Worm (Caenorhabditis elegans) whole organism, early embryonic: ENCODE results near the gene D2096.7.
"Not testable (repeated sequence)": the region's sequence is repeated elsewhere in the genome, so short reads cannot be mapped to it uniquely, and the experiment has no call there.

Experiments used
- B0310.2 ChIP-seq: sonication (generic microtip); optimal IDR thresholded peaks from 2 replicates; lab custom pipeline; 2016; ENCODE audit warnings: mild to moderate bottlenecking, missing genetic modification characterization, missing compliant biosample characterization
- F13C5.2 ChIP-seq: sonication (generic microtip); optimal IDR thresholded peaks from 2 replicates; lab custom pipeline; 2017; ENCODE audit warnings: mild to moderate bottlenecking, missing genetic modification characterization, inconsistent platforms, missing compliant biosample characterization
- aly-1 ChIP-seq: sonication (generic microtip); optimal IDR thresholded peaks from 2 replicates; lab custom pipeline; 2016; ENCODE audit warnings: missing genetic modification characterization, missing compliant biosample characterization
- ama-1 ChIP-seq: fragments of 150-350 bp; optimal IDR thresholded peaks from 2 replicates; lab custom pipeline; 2014
- ceh-13 ChIP-seq: fragments of 200-800 bp; sonication (Bioruptor generic); optimal IDR thresholded peaks from 2 replicates; lab custom pipeline; 2018; ENCODE audit warnings: mild to moderate bottlenecking, missing genetic modification characterization, missing compliant biosample characterization
- ceh-36 ChIP-seq: sonication (generic microtip); optimal IDR thresholded peaks from 2 replicates; lab custom pipeline; 2016; ENCODE audit warnings: missing genetic modification characterization, inconsistent platforms, missing compliant biosample characterization
- ets-7 ChIP-seq: sonication (generic microtip); optimal IDR thresholded peaks from 2 replicates; lab custom pipeline; 2016; ENCODE audit warnings: missing genotype, missing genetic modification characterization, missing compliant biosample characterization
- flt-1 ChIP-seq: fragments of 200-800 bp; sonication (Bioruptor generic); IDR thresholded peaks from 2 replicates; pipeline ENCODE4 v1.3.6; 2022; ENCODE audit warnings: missing genetic modification characterization, missing compliant biosample characterization
- hmbx-1 ChIP-seq: sonication (generic microtip); optimal IDR thresholded peaks from 2 replicates; lab custom pipeline; 2016; ENCODE audit warnings: mild to moderate bottlenecking, missing genetic modification characterization, missing compliant biosample characterization
- hmg-4 ChIP-seq: fragments of 200-800 bp; sonication (Bioruptor generic); optimal IDR thresholded peaks from 2 replicates; lab custom pipeline; 2018; ENCODE audit warnings: mild to moderate bottlenecking, missing genetic modification characterization, missing compliant biosample characterization
- hnd-1 ChIP-seq: sonication (generic microtip); optimal IDR thresholded peaks from 2 replicates; lab custom pipeline; 2016; ENCODE audit warnings: missing genetic modification characterization, missing compliant biosample characterization
- pes-1 ChIP-seq: fragments of 200-800 bp; sonication (Bioruptor generic); IDR thresholded peaks from 2 replicates; pipeline ENCODE4 v1.3.6; 2022; ENCODE audit warnings: missing genetic modification reagents, missing genetic modification characterization, missing compliant biosample characterization
- scrt-1 ChIP-seq: fragments of 200-800 bp; sonication (Bioruptor generic); IDR thresholded peaks from 2 replicates; pipeline ENCODE4 v1.3.6; 2022; ENCODE audit warnings: missing genetic modification characterization, missing compliant biosample characterization
- sea-1 ChIP-seq: fragments of 200-800 bp; sonication (Bioruptor generic); conservative IDR thresholded peaks from 2 replicates; pipeline ENCODE4 v1.3.6; 2022; ENCODE audit warnings: missing genetic modification characterization, missing compliant biosample characterization
- tbx-11 ChIP-seq: fragments of 200-800 bp; sonication (Bioruptor generic); IDR thresholded peaks from 2 replicates; pipeline ENCODE4 v1.3.6; 2022; ENCODE audit warnings: missing genetic modification characterization, missing compliant biosample characterization
- tbx-37 ChIP-seq: fragments of 200-800 bp; sonication (Bioruptor generic); conservative IDR thresholded peaks from 2 replicates; pipeline ENCODE4 v1.3.6; 2022; ENCODE audit warnings: missing genetic modification reagents, missing genetic modification characterization, missing compliant biosample characterization
- tra-4 ChIP-seq: sonication (generic microtip); optimal IDR thresholded peaks from 2 replicates; lab custom pipeline; 2017; ENCODE audit warnings: missing genetic modification characterization, missing compliant biosample characterization

Gene D2096.7

DNA sequence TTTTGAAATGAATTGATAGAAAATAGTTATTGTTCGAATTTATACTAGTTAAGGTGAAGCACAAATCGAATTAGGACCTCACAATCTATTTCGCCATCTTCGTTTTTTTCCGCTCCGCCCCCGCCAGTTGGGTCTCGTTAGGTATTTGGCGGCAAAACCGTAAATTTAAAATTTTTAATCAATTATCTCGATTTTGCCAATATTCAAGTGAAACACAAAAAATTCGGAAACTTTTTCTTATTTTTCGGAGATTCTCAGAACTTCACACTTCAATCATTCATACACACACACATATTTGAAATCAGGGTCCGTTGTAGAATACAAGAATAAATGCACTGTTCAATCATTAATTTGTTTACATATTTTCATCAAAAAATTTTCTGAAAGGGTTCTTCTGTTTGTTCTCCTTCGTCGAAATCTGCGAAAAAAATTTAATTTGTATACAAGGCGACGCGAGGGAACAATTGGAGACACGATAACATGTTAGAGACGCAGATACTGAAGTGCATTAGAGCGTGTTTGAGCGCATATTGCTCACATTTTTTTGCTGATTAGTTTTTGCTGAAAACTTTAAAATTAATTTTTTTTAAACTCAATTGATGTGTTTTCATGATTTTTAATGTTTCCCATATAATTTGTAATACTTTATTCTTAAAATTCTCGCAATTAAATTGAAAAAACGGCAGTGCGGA is 17.6 kb downstream of the D2096.7 start, which contains the start of gene D2096.5:
Gene D2096.5, minus strand, starts transcription at position 51 of the 692 bp plus-strand sequence.
- TF ChIP-seq hnd-1 (tag; lab: Kevin White, UChicago), result no peak
- TF ChIP-seq tra-4 (tag; lab: Kevin White, UChicago), result no peak
- TF ChIP-seq ceh-13 (GFP tag; lab: Kevin White, UChicago), result no peak
- TF ChIP-seq ama-1 (lab: Kevin White, UChicago), result no peak
- TF ChIP-seq pes-1 (GFP tag; lab: Robert Waterston, UW), result no peak
- TF ChIP-seq aly-1 (tag; lab: Kevin White, UChicago), result no peak
- no peak for TF ChIP-seq sea-1 (GFP tag; lab: Robert Waterston, UW)

DNA sequence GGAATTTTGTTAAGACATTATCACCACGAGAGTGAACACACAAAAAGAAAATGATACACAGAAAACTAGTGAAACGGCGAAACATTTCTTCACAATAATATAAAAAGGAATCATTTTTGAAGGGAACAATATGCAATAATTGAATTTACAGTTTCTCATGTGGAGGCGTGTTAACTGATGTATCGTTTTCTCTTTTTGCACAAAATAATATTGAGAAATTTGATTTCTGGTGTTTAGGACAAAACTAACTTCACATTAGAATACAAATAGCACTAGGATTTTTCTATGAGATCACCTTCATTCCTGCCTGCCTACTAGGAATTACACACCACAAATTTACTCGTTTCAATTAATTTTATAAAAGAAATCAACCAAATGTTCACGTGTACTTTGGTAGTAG is 18.9 kb downstream of the D2096.7 start, which contains the start of gene D2096.13:
Gene D2096.13, minus strand, starts transcription at position 101 of the 400 bp plus-strand sequence.
- TF ChIP-seq ets-7 (no peak), ama-1 (lab: Kevin White, UChicago) (no peak), scrt-1 (GFP tag; lab: Robert Waterston, UW) (no peak), flt-1 (GFP tag; lab: Robert Waterston, UW) (no peak), tbx-11 (GFP tag; lab: Robert Waterston, UW) (no peak), tbx-37 (no peak), hnd-1 (tag; lab: Kevin White, UChicago) (no peak), ceh-13 (GFP tag; lab: Kevin White, UChicago) (no peak), B0310.2 (no peak), hmbx-1 (no peak), aly-1 (tag; lab: Kevin White, UChicago) (no peak), pes-1 (GFP tag; lab: Robert Waterston, UW) (no peak), sea-1 (GFP tag; lab: Robert Waterston, UW) (no peak), hmg-4 (no peak), F13C5.2 (tag; lab: Kevin White, UChicago) (no peak)

DNA sequence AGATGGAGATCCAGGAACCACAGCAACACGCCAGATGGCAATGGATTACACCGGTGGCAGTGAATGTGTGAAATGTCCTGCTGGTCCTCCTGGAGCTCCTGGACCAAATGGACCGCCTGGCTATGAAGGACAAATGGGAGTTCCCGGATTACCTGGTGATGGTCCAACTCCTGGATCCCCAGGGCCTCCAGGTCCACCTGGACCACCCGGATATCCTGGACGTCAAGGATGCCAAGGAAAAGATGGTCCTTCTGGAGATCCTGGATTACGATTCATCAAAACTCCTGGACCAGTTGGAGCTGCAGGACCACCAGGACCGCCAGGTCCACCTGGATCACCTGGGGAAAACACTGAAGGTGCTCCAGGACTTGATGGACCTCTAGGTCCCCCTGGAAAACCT is 20.1 kb downstream of the D2096.7 start:
- TF ChIP-seq pes-1 (GFP tag; lab: Robert Waterston, UW), result no peak
- no peak for TF ChIP-seq hmbx-1
- no peak for TF ChIP-seq tbx-11 (GFP tag; lab: Robert Waterston, UW)
- TF ChIP-seq ceh-36 (tag; lab: Kevin White, UChicago), result no peak
- no peak for TF ChIP-seq flt-1 (GFP tag; lab: Robert Waterston, UW)

DNA sequence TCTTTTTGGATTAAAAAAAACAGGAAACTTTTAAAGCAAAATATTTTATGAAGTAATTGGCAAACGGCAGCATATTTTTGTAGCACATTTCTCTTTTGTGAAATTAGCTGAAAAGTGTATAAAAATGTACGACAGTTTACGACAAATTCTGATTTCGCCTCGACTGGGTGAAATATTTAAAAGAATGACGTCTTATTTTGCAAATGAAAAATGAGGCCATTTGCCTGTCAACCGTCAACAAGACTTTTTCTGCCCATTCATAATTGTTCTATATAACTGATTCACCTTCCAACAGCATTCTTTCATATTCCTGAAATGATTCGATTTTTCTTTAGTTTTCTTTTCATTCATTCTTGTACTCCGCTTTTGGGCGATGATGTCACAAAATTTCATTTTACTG is 21.8 kb downstream of the D2096.7 start, which contains the start of the genes F17E9.2 and col-116:
Gene F17E9.2, plus strand, starts transcription at position 301 of the 400 bp plus-strand sequence.
Gene col-116, plus strand, starts transcription at position 315 of the 400 bp plus-strand sequence.
- no peak for TF ChIP-seq flt-1 (GFP tag; lab: Robert Waterston, UW)
- no peak for TF ChIP-seq tbx-11 (GFP tag; lab: Robert Waterston, UW)
- no peak for TF ChIP-seq tra-4 (tag; lab: Kevin White, UChicago)
- TF ChIP-seq ets-7, result no peak

DNA sequence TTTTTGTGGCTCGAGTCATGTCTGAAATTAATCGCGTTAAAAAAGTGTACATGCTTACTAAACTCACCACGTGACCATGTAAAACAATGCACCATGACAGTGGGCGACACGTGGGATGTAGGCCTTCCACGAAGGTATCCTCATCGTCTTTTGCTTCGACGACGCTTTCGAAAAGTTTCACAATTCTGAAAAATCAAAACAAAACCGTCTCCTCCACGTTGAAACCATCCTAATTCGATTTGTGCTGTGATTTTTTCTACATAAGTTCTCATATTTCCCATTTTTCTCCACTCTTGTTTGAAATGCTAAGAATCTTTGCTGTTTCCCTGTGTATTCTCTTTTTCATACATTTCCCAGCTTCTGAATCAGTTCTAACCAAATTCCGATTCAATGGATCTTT is 22.9 kb downstream of the D2096.7 start, which contains the start of gene F17E9.3:
Gene F17E9.3, plus strand, starts transcription at position 301 of the 400 bp plus-strand sequence.
- no peak for TF ChIP-seq ets-7
- no peak for TF ChIP-seq tbx-37
- no peak for TF ChIP-seq B0310.2
- no peak for TF ChIP-seq hmg-4
- no peak for TF ChIP-seq hnd-1 (tag; lab: Kevin White, UChicago)
- no peak for TF ChIP-seq tbx-11 (GFP tag; lab: Robert Waterston, UW)
- no peak for TF ChIP-seq ama-1 (lab: Kevin White, UChicago)
- no peak for TF ChIP-seq hmbx-1
- no peak for TF ChIP-seq tra-4 (tag; lab: Kevin White, UChicago)
- TF ChIP-seq pes-1 (GFP tag; lab: Robert Waterston, UW), result no peak
- no peak for TF ChIP-seq F13C5.2 (tag; lab: Kevin White, UChicago)

DNA sequence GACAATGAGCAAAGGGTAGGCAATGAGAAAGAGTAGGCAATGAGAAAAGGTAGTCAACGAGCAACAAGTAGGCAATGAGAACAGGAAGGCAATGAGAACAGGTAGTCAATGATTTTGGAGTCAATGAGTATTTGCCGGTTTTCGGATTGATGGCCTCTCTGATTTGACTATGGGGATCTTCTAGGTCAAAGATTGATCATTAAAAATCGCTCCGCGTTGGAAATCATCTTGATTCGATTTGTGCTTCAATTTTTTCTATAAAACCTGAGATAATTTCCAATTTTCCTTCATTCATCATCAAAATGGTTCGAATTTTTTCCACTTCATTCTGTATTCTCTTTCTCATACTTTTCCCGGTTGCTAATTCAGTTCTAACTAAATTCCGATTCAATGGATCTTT is 25.4 kb downstream of the D2096.7 start, which contains the start of gene F17E9.16:
Gene F17E9.16, plus strand, starts transcription at position 301 of the 400 bp plus-strand sequence.
- TF ChIP-seq hmg-4; pes-1 (GFP tag; lab: Robert Waterston, UW); aly-1 (tag; lab: Kevin White, UChicago): not testable (repeated sequence)

DNA sequence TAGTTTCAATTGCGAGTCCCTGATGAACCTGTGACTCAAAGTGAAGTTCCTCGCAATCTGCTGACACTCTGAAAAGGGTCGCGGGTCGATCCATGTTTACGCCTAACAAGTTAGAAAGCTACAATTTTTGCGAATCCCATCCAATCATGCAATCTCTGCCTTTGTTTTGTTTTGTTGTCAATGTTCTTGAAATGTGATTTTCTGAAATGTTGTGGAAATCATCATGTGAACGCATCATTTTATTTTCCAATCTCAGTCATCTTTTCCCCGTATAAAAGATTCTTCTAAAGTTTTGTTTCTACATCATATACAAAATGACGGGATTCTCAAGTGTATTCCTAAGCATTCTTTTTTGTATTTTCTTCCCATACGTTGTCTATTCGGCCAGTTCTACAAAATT is 29.4 kb downstream of the D2096.7 start, which contains the start of gene F17E9.4:
Gene F17E9.4, plus strand, starts transcription at position 301 of the 400 bp plus-strand sequence.
- TF ChIP-seq aly-1 (tag; lab: Kevin White, UChicago) (no peak), ama-1 (lab: Kevin White, UChicago) (no peak), hmg-4 (no peak)

DNA sequence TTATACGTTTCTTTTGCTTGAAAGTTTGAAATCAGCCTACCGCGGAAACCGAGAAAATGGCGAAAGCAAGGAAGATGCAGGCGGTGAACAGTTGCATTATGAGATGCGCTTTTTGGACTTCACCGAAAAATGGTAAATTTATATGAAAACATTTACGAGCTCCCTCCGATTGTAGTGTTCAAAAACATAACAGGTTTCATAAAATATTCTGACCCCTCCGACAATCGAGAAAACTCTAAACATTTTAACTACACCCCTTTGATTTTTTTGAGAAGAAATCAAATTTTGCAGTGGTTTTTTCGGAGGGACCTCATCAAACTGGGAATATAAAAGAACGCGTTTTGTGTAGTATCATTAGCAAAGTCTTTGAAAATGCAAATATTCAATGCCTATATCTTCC is 30.4 kb downstream of the D2096.7 start, which contains the start of the genes F17E9.18 and F17E9.15:
Gene F17E9.18, minus strand, starts transcription at position 101 of the 400 bp plus-strand sequence.
Gene F17E9.15, plus strand, starts transcription at position 368 of the 400 bp plus-strand sequence.
- TF ChIP-seq ama-1 (lab: Kevin White, UChicago) (no peak), flt-1 (GFP tag; lab: Robert Waterston, UW) (no peak), ceh-13 (GFP tag; lab: Kevin White, UChicago) (no peak), tbx-11 (GFP tag; lab: Robert Waterston, UW) (no peak), hmbx-1 (no peak), B0310.2 (no peak), hmg-4 (no peak), pes-1 (GFP tag; lab: Robert Waterston, UW) (no peak), tra-4 (tag; lab: Kevin White, UChicago) (no peak), hnd-1 (tag; lab: Kevin White, UChicago) (no peak), sea-1 (GFP tag; lab: Robert Waterston, UW) (no peak), tbx-37 (no peak), aly-1 (tag; lab: Kevin White, UChicago) (no peak), ceh-36 (tag; lab: Kevin White, UChicago) (no peak), scrt-1 (GFP tag; lab: Robert Waterston, UW) (no peak)
